Worm (Caenorhabditis elegans): ENCODE data around the gene Y70C5A.3.

DNA sequence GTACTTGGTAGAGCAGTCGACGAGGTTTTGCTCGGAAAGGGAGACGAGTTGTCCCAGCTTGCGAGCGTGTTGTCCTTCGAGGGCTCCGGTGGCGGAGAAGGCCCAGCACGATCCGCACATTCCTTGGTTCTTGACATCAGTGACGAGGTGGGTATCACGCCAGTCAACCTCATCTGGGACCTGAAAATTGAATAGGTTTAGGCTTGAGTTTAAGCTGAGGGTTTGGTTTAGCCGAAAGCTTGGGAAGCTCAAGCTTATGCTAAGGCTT is 27.0 kb downstream of the Y70C5A.3 start:
- TF ChIP-seq ama-1 (optimal IDR thresholded peaks at IDR 0.05) (no peak), aly-1 (tag; optimal IDR thresholded peaks at IDR 0.05) (no peak), flt-1 (GFP tag; IDR thresholded peaks at IDR 0.05) (no peak), tbx-11 (GFP tag; IDR thresholded peaks at IDR 0.05) (no peak), tra-4 (tag; optimal IDR thresholded peaks at IDR 0.05) (no peak), ets-7 (tag; optimal IDR thresholded peaks at IDR 0.05) (no peak)

All from whole organism, early embryonic.